Worm (Caenorhabditis elegans) whole organism, L4 larva: ENCODE results near the gene rsp-7.

Source experiments
- ceh-20 ChIP-seq: fragments of 200-800 bp; sonication (Bioruptor generic); IDR thresholded peaks from 2 replicates; pipeline ENCODE4 v1.3.6; 2022; ENCODE audit warnings: missing genetic modification reagents, missing genetic modification characterization, missing compliant biosample characterization
- daf-19 ChIP-seq: fragments of 200-800 bp; sonication (Bioruptor generic); conservative IDR thresholded peaks from 2 replicates; pipeline ENCODE4 v1.3.6; 2022; ENCODE audit warnings: missing genetic modification characterization, missing compliant biosample characterization
- dpl-1 ChIP-seq: fragments of 150-350 bp; optimal IDR thresholded peaks from 2 replicates; lab custom pipeline; 2014; ENCODE audit warnings: missing biosample characterization, missing genetic modification reagents, missing genetic modification characterization
- egl-27 ChIP-seq: sonication (generic microtip); optimal IDR thresholded peaks from 3 replicates; lab custom pipeline; 2017; ENCODE audit warnings: missing biosample characterization, missing genetic modification reagents, missing genetic modification characterization
- mxl-3 ChIP-seq: fragments of 200-800 bp; sonication (Bioruptor generic); optimal IDR thresholded peaks from 2 replicates; lab custom pipeline; 2018; ENCODE audit warnings: mild to moderate bottlenecking, missing genetic modification characterization, missing compliant biosample characterization
- nhr-28 ChIP-seq: fragments of 150-350 bp; optimal IDR thresholded peaks from 2 replicates; lab custom pipeline; 2014; ENCODE audit warnings: missing biosample characterization, missing genetic modification characterization
- unc-62 ChIP-seq, 3 experiments: fragments of 150-350 bp in 1 of 3; sonication (generic microtip); optimal IDR thresholded peaks in 2 of 3; peaks in 1 of 3; 1 replicate in 1 of 3; 2 replicates in 2 of 3; lab custom pipeline; 2014 to 2017; ENCODE audit warnings: missing biosample characterization in 3 of 3, missing genetic modification characterization in 3 of 3, missing genetic modification reagents in 3 of 3, missing genotype in 1 of 3

DNA sequence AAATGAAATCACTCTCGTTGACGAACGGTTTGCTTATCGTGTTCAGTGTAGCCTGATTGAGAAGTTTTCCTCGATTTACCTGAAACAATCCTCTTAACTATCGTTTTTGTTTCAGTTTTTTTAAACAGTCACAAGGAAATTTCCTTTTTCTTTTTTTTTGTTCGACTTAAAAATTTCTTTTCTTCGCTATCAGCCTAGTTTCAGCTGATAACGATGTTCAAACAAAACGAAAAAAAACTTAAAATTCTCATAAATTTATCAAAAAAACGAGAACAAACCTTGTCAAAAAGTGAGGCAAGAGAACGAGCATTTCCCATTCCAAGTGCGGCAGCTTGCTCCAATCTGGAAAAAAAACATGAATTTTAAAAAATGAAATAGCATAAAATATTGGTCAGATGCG is 5.4 kb upstream of the rsp-7 start:
- TF ChIP-seq daf-19, result no peak
- no peak for TF ChIP-seq ceh-20
- TF ChIP-seq nhr-28 (tag; lab: Kevin White, UChicago), result peak; percentile 5
- TF ChIP-seq egl-27, result no peak
- TF ChIP-seq mxl-3 (GFP tag; lab: Kevin White, UChicago), result no peak
- TF ChIP-seq unc-62 (GFP tag; optimal IDR thresholded peaks at IDR 0.05 in 1 of 2; lab: Kevin White, UChicago), result no peak
- TF ChIP-seq unc-62 (tag; optimal IDR thresholded peaks at IDR 0.05; lab: Kevin White, UChicago), result no peak
- no peak for TF ChIP-seq dpl-1
